Fruit fly (Drosophila melanogaster) whole organism: ENCODE measurements around the gene CG17343.

Experiments
- CG8478 ChIP-seq: fragments of >200 bp; optimal IDR thresholded peaks from 2 replicates; lab custom pipeline; 2018; ENCODE audit warnings: inconsistent platforms
- Dll ChIP-seq: fragments of >200 bp; optimal IDR thresholded peaks from 2 replicates; lab custom pipeline; 2017
- EcR ChIP-seq, 2 experiments: fragments of >200 bp; optimal IDR thresholded peaks; 2 replicates each; lab custom pipeline; 2017; ENCODE audit warnings: missing biosample characterization in 2 of 2, missing genetic modification characterization in 2 of 2, missing genetic modification reagents in 2 of 2
- pan ChIP-seq: fragments of >200 bp; optimal IDR thresholded peaks from 2 replicates; lab custom pipeline; 2017
- psq ChIP-seq: fragments of >200 bp; optimal IDR thresholded peaks from 2 replicates; lab custom pipeline; 2017
- usp ChIP-seq: fragments of >200 bp; optimal IDR thresholded peaks from 2 replicates; lab custom pipeline; 2017; ENCODE audit warnings: missing biosample characterization, missing genetic modification characterization, mixed read lengths

- TF ChIP-seq pan (lab: Kevin White, UChicago) = no peak
- TF ChIP-seq EcR (GFP tag; optimal IDR thresholded peaks at IDR 0.05; lab: Kevin White, UChicago) = no peak
- no peak for TF ChIP-seq Dll (lab: Kevin White, UChicago)
- no peak for TF ChIP-seq CG8478 (lab: Kevin White, UChicago)
- no peak for TF ChIP-seq psq
- TF ChIP-seq usp = no peak
Measured at dm6 chr2L:19064706-19065105, at the start of gene CG17343.
